Worm (Caenorhabditis elegans) whole organism, L1 larva: Measurements from ENCODE around the gene ZK792.5.

ENCODE experiments used
- ceh-8 ChIP-seq: fragments of 200-800 bp; sonication (Bioruptor generic); optimal IDR thresholded peaks from 2 replicates; lab custom pipeline; 2018; ENCODE audit warnings: mild to moderate bottlenecking, missing genetic modification characterization, moderate library complexity, missing compliant biosample characterization
- egl-27 ChIP-seq, 2 experiments: fragments of 150-350 bp in 1 of 2; sonication (generic microtip); optimal IDR thresholded peaks; 3 replicates each; lab custom pipeline; 2017 to 2018; ENCODE audit warnings: missing biosample characterization in 2 of 2, missing genetic modification characterization in 2 of 2, missing genetic modification reagents in 2 of 2
- fkh-10 ChIP-seq: sonication (generic microtip); optimal IDR thresholded peaks from 2 replicates; lab custom pipeline; 2017; ENCODE audit warnings: missing biosample characterization, missing genetic modification reagents, missing genetic modification characterization
- jun-1 ChIP-seq: fragments of 150-350 bp; optimal IDR thresholded peaks from 2 replicates; lab custom pipeline; 2014; ENCODE audit warnings: missing biosample characterization, missing genetic modification reagents, missing genetic modification characterization
- lin-35 ChIP-seq, 2 experiments: fragments of 150-350 bp; optimal IDR thresholded peaks; 2 replicates each; lab custom pipeline; 2014; ENCODE audit warnings: missing biosample characterization in 2 of 2, missing genetic modification characterization in 2 of 2, missing genetic modification reagents in 2 of 2
- lin-39 ChIP-seq: fragments of 150-350 bp; optimal IDR thresholded peaks from 2 replicates; lab custom pipeline; 2014; ENCODE audit warnings: missing biosample characterization, missing genetic modification reagents, missing genetic modification characterization
- pqm-1 ChIP-seq: sonication (generic microtip); optimal IDR thresholded peaks from 3 replicates; lab custom pipeline; 2017; ENCODE audit warnings: missing biosample characterization, missing genetic modification characterization

DNA sequence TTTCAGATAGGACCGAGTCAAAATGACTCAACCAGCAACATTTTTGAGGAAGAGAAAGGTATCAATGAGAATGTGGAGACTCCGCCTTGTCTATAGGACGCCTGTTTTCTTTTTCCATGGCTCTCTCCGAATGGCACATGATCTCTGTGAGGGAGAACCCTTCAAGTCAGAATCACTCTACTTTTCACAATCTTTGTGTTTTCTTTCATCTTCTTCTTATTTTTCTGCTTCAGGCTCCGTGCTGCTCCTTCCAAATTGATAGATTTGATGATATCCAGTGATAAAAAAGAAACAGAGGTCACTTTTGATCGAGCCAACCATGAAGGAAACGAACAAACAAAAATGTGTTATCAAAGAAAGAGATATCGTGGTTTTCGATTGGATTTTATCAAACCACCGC lies 38.9 kb downstream of the ZK792.5 start, which contains the start of gene ZK809.8:
- TF ChIP-seq fkh-10 (GFP tag; lab: Kevin White, UChicago) (no peak), lin-35 (GFP tag; optimal IDR thresholded peaks at IDR 0.05; lab: Kevin White, UChicago) (no peak), ceh-8 (GFP tag; lab: Kevin White, UChicago) (no peak), pqm-1 (tag; lab: Kevin White, UChicago) (no peak), egl-27 (tag; optimal IDR thresholded peaks at IDR 0.05; lab: Kevin White, UChicago) (no peak), jun-1 (tag; lab: Kevin White, UChicago) (no peak), lin-39 (tag; lab: Kevin White, UChicago) (no peak)
